Worm (Caenorhabditis elegans): ENCODE measurements around the gene slo-1.

Gene slo-1

DNA sequence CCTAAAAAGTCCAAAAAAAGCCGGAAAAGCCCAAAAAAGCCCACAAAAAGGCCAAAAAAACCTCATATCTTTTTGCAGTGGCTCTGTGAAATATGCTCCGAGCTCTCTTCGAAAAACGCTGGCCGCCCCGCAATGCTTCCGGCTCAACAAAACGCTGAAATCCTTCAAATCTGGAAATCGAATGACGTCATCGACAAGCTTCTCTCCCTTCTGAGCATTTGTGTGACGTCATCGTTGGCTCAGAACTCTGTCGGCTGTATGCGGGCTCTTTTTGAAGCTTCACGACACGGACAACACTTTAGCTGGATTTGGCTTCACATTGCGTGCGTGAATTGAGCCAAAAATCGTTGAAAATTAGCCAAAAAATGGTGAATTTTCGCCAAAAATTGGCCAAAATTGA, 44.0 kb downstream of the slo-1 start:
- no peak for TF ChIP-seq unc-39 (tag; optimal IDR thresholded peaks at IDR 0.05)
- no peak for TF ChIP-seq mdl-1 (tag; optimal IDR thresholded peaks at IDR 0.05)
- TF ChIP-seq egl-5 (tag; optimal IDR thresholded peaks at IDR 0.05), result no peak
- TF ChIP-seq skn-1 (tag; optimal IDR thresholded peaks at IDR 0.05), result no peak
- TF ChIP-seq nhr-28 (tag; optimal IDR thresholded peaks at IDR 0.05), result no peak
- TF ChIP-seq nhr-25 (tag; optimal IDR thresholded peaks at IDR 0.05), result no peak
- no peak for TF ChIP-seq nhr-11 (tag; optimal IDR thresholded peaks at IDR 0.05)
- no peak for TF ChIP-seq ztf-11 (tag; optimal IDR thresholded peaks at IDR 0.05)
- no peak for TF ChIP-seq pqm-1 (tag; optimal IDR thresholded peaks at IDR 0.05)
- TF ChIP-seq fos-1 (tag; optimal IDR thresholded peaks at IDR 0.05), result no peak
- TF ChIP-seq fkh-10 (GFP tag; optimal IDR thresholded peaks at IDR 0.05), result no peak

DNA sequence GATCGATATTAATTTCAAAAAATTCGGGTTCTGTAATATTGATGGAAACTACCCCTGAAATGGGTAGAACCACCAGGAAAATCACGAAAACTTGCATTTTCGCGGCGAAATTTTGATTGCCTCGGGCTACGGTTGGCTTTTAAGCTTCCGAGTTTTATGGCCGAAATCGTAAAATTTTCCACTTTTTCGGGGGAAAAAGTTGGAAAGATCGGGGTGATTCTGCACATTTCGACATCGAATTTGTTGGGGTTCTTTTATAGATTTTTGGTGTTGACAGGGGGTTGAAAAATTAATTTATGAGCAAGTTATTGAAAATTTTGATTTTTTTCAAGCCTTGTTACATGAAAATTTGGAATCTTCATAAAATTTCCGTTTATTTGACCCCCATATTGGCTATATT, 61.7 kb downstream of the slo-1 start, which contains the start of gene Y51A2D.8:
Gene Y51A2D.8 (minus strand): TSS at position 101 of the 400 bp plus-strand sequence.
- no peak for TF ChIP-seq jun-1 (tag; optimal IDR thresholded peaks at IDR 0.05)
- no peak for TF ChIP-seq ceh-9 (tag; optimal IDR thresholded peaks at IDR 0.05)
- TF ChIP-seq aly-2 (tag; optimal IDR thresholded peaks at IDR 0.05), result no peak
- no peak for TF ChIP-seq nhr-43 (tag; optimal IDR thresholded peaks at IDR 0.05; ENCODE audit: poor library complexity, severe bottlenecking)
- no peak for TF ChIP-seq pqm-1 (tag; optimal IDR thresholded peaks at IDR 0.05)
- TF ChIP-seq mml-1 (tag; optimal IDR thresholded peaks at IDR 0.05), result no peak
- no peak for TF ChIP-seq elt-2 (tag; optimal IDR thresholded peaks at IDR 0.05)
- no peak for TF ChIP-seq nhr-12 (tag; optimal IDR thresholded peaks at IDR 0.05)
- no peak for TF ChIP-seq unc-39 (tag; optimal IDR thresholded peaks at IDR 0.05)
- TF ChIP-seq fos-1 (tag; optimal IDR thresholded peaks at IDR 0.05), result no peak
- TF ChIP-seq nhr-25 (tag; optimal IDR thresholded peaks at IDR 0.05), result no peak
- TF ChIP-seq lin-15B (tag; optimal IDR thresholded peaks at IDR 0.05), result no peak
- no peak for TF ChIP-seq fkh-2 (tag; optimal IDR thresholded peaks at IDR 0.05)
- no peak for TF ChIP-seq nhr-77 (tag; optimal IDR thresholded peaks at IDR 0.05)
- no peak for TF ChIP-seq ceh-16 (tag; optimal IDR thresholded peaks at IDR 0.05)
- TF ChIP-seq nhr-76 (tag; optimal IDR thresholded peaks at IDR 0.05), result no peak
- no peak for TF ChIP-seq ztf-4 (tag; optimal IDR thresholded peaks at IDR 0.05)
- TF ChIP-seq snpc-4 (tag; optimal IDR thresholded peaks at IDR 0.05), result no peak

DNA sequence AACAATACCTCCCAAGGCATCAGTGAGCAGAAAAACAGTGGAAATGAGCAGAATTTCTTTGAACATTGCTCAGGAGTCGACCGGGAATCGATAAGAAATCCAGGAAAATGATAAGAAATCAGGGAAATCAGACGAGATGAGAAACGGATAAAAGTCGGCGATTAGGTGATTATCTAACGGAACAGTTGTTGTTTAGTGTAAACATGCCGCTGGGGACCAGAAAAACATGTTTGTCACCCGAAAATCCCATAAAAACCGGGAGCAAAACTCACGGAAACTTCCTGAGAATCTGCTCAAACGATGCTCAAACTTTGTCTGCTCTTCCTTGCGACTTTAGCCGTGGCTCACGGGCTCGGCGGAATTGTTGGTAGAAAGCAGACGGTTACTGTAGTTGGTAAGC, 64.4 kb downstream of the slo-1 start, which contains the start of the genes ttr-24 and ttr-25:
Gene ttr-24 (minus strand): TSS at position 156 of the 400 bp plus-strand sequence.
Gene ttr-25 (plus strand): TSS at position 227 of the 400 bp plus-strand sequence.
- TF ChIP-seq egl-5 (tag; optimal IDR thresholded peaks at IDR 0.05) (no peak), nhr-23 (tag; optimal IDR thresholded peaks at IDR 0.05) (no peak), skn-1 (tag; optimal IDR thresholded peaks at IDR 0.05) (no peak), daf-12 (tag; optimal IDR thresholded peaks at IDR 0.05) (no peak)

Data from whole organism, L3 larva.